Fruit fly (Drosophila melanogaster) whole organism, adult: ENCODE data around the gene lsn.

Experiments
- CG11617 ChIP-seq: fragments of 200-800 bp; sonication (Bioruptor generic); optimal IDR thresholded peaks from 2 replicates; lab custom pipeline; 2017; ENCODE audit warnings: mild to moderate bottlenecking, missing biosample characterization, missing genetic modification reagents, missing genetic modification characterization
- CG12768 ChIP-seq: fragments of 200-800 bp; sonication (Bioruptor generic); optimal IDR thresholded peaks from 2 replicates; lab custom pipeline; 2017; ENCODE audit warnings: missing biosample characterization, missing genetic modification characterization, mild to moderate bottlenecking, moderate library complexity, missing genetic modification reagents
- CG14711 ChIP-seq: fragments of 200-800 bp; sonication (Bioruptor generic); optimal IDR thresholded peaks from 2 replicates; lab custom pipeline; 2018; ENCODE audit warnings: missing biosample characterization, mild to moderate bottlenecking, missing genetic modification characterization, moderate library complexity
- CG1620 ChIP-seq: fragments of 200-800 bp; sonication (Bioruptor generic); optimal IDR thresholded peaks from 2 replicates; lab custom pipeline; 2016; ENCODE audit warnings: missing biosample characterization, missing genetic modification characterization
- CG33017 ChIP-seq: fragments of 200-800 bp; sonication (Bioruptor generic); optimal IDR thresholded peaks from 2 replicates; lab custom pipeline; 2018; ENCODE audit warnings: missing biosample characterization, mild to moderate bottlenecking, missing genetic modification characterization, moderate library complexity
- CG5204 ChIP-seq: fragments of 200-800 bp; sonication (Bioruptor generic); optimal IDR thresholded peaks from 2 replicates; lab custom pipeline; 2016; ENCODE audit warnings: missing biosample characterization, missing genetic modification characterization
- CG7045 ChIP-seq: fragments of 200-800 bp; sonication (Bioruptor generic); optimal IDR thresholded peaks from 2 replicates; lab custom pipeline; 2017; ENCODE audit warnings: missing biosample characterization, mild to moderate bottlenecking, missing genetic modification characterization
- CG7101 ChIP-seq: fragments of 200-800 bp; sonication (Bioruptor generic); optimal IDR thresholded peaks from 2 replicates; lab custom pipeline; 2018; ENCODE audit warnings: missing biosample characterization, mild to moderate bottlenecking, missing genetic modification characterization, moderate library complexity
- Clk ChIP-seq: fragments of 200-800 bp; sonication (Bioruptor generic); optimal IDR thresholded peaks from 2 replicates; lab custom pipeline; 2017; ENCODE audit warnings: missing biosample characterization, missing genetic modification characterization
- Crg-1 ChIP-seq: fragments of 200-800 bp; sonication (Bioruptor generic); optimal IDR thresholded peaks from 2 replicates; lab custom pipeline; 2016; ENCODE audit warnings: missing biosample characterization, missing genetic modification characterization
- Hr96 ChIP-seq: fragments of 200-800 bp; sonication (Bioruptor generic); optimal IDR thresholded peaks from 2 replicates; lab custom pipeline; 2016; ENCODE audit warnings: missing biosample characterization, missing genetic modification characterization
- Mnt ChIP-seq: fragments of 200-800 bp; sonication (Bioruptor generic); optimal IDR thresholded peaks from 2 replicates; lab custom pipeline; 2016; ENCODE audit warnings: missing biosample characterization, mild to moderate bottlenecking, missing genetic modification characterization
- bab1 ChIP-seq: fragments of 200-800 bp; sonication (Bioruptor generic); optimal IDR thresholded peaks from 3 replicates; lab custom pipeline; 2019; ENCODE audit warnings: missing biosample characterization, mild to moderate bottlenecking, missing genetic modification characterization, moderate library complexity
- cic ChIP-seq: fragments of 200-800 bp; sonication (Bioruptor generic); optimal IDR thresholded peaks from 2 replicates; lab custom pipeline; 2017; ENCODE audit warnings: missing biosample characterization, mild to moderate bottlenecking, missing genetic modification characterization, moderate library complexity
- cnc ChIP-seq, 2 experiments: fragments of >200 bp; optimal IDR thresholded peaks; 2 replicates each; lab custom pipeline; 2017
- kay ChIP-seq: fragments of 200-800 bp; sonication (Bioruptor generic); peaks from one replicate; lab custom pipeline; 2016; ENCODE audit warnings: missing biosample characterization, missing genetic modification characterization, borderline replicate concordance
- ovo ChIP-seq: fragments of 200-800 bp; sonication (Bioruptor generic); optimal IDR thresholded peaks from 2 replicates; lab custom pipeline; 2016; ENCODE audit warnings: missing biosample characterization, missing genetic modification characterization
- pad ChIP-seq: fragments of 200-800 bp; sonication (Bioruptor generic); optimal IDR thresholded peaks from 3 replicates; lab custom pipeline; 2017; ENCODE audit warnings: missing biosample characterization, missing genetic modification characterization, mild to moderate bottlenecking, moderate library complexity, missing genetic modification reagents
- tj ChIP-seq: fragments of 200-800 bp; sonication (Bioruptor generic); optimal IDR thresholded peaks from 3 replicates; lab custom pipeline; 2017; ENCODE audit warnings: missing biosample characterization, mild to moderate bottlenecking, missing genetic modification characterization, moderate library complexity
- toe ChIP-seq: fragments of 200-800 bp; sonication (Bioruptor generic); optimal IDR thresholded peaks from 2 replicates; lab custom pipeline; 2016; ENCODE audit warnings: missing biosample characterization, missing genetic modification characterization

The lsn gene

dm6 chr3R:21877636-21878035, 12.7 kb downstream of the lsn start, which contains the start of gene P5CDh2:
Gene P5CDh2 (plus strand): TSS chr3R:21877936.
- TF ChIP-seq kay (GFP tag; lab: Kevin White, UChicago), result no peak
- TF ChIP-seq Clk (GFP tag; lab: Kevin White, UChicago), result no peak
- TF ChIP-seq Mnt, result no peak
- no peak for TF ChIP-seq Crg-1

dm6 chr3R:21878473-21878872, 13.5 kb downstream of the lsn start, which contains the start of gene CG34148:
Gene CG34148 (minus strand): TSS chr3R:21878686.
- TF ChIP-seq CG1620 (GFP tag; lab: Kevin White, UChicago) (no peak), kay (GFP tag; lab: Kevin White, UChicago) (peak; percentile 6), Clk (GFP tag; lab: Kevin White, UChicago) (no peak), CG14711 (tag; lab: Kevin White, UChicago) (no peak), bab1 (no peak)

dm6 chr3R:21880510-21880909, 15.5 kb downstream of the lsn start, which contains the start of gene CG31465:
Gene CG31465 (plus strand): TSS chr3R:21880810.
- TF ChIP-seq tj, result no peak
- no peak for TF ChIP-seq kay (GFP tag; lab: Kevin White, UChicago)
- no peak for TF ChIP-seq cnc (optimal IDR thresholded peaks at IDR 0.05; lab: Kevin White, UChicago)
- TF ChIP-seq pad (GFP tag; lab: Kevin White, UChicago), result no peak
- no peak for TF ChIP-seq bab1
- no peak for TF ChIP-seq CG7101 (tag; lab: Kevin White, UChicago)
- no peak for TF ChIP-seq CG11617 (GFP tag; lab: Kevin White, UChicago)
- TF ChIP-seq Hr96 (GFP tag; lab: Kevin White, UChicago), result no peak
- TF ChIP-seq CG5204, result no peak
- TF ChIP-seq toe (GFP tag; lab: Kevin White, UChicago), result no peak
- no peak for TF ChIP-seq CG33017 (tag; lab: Kevin White, UChicago)

- TF ChIP-seq CG33017 (tag; lab: Kevin White, UChicago) (no peak), cic (GFP tag; lab: Kevin White, UChicago) (no peak), toe (GFP tag; lab: Kevin White, UChicago) (no peak), CG11617 (GFP tag; lab: Kevin White, UChicago) (no peak), Mnt (no peak), ovo (GFP tag; lab: Kevin White, UChicago) (no peak), bab1 (no peak), cnc (optimal IDR thresholded peaks at IDR 0.05; lab: Kevin White, UChicago) (no peak), Clk (GFP tag; lab: Kevin White, UChicago) (no peak), CG12768 (GFP tag; lab: Kevin White, UChicago) (no peak), CG1620 (GFP tag; lab: Kevin White, UChicago) (no peak), Crg-1 (no peak)
Observed at dm6 chr3R:21884354-21884753, 19.4 kb downstream of the lsn start, which contains the start of gene fit. Gene fit (minus strand): TSS chr3R:21884454.

- TF ChIP-seq CG12768 (GFP tag; lab: Kevin White, UChicago), result no peak
- no peak for TF ChIP-seq tj
- TF ChIP-seq ovo (GFP tag; lab: Kevin White, UChicago), result no peak
- no peak for TF ChIP-seq Clk (GFP tag; lab: Kevin White, UChicago)
Observed at dm6 chr3R:21885450-21885849, 20.5 kb downstream of the lsn start, which contains the start of gene CG17819. Gene CG17819 (minus strand): TSS chr3R:21885550.

- no peak for TF ChIP-seq Clk (GFP tag; lab: Kevin White, UChicago)
- TF ChIP-seq CG7101 (tag; lab: Kevin White, UChicago), result peak; percentile 18
- no peak for TF ChIP-seq Hr96 (GFP tag; lab: Kevin White, UChicago)
- TF ChIP-seq cic (GFP tag; lab: Kevin White, UChicago), result peak; percentile 55
- TF ChIP-seq cnc (optimal IDR thresholded peaks at IDR 0.05; lab: Kevin White, UChicago), result no peak
- no peak for TF ChIP-seq CG12768 (GFP tag; lab: Kevin White, UChicago)
- TF ChIP-seq CG1620 (GFP tag; lab: Kevin White, UChicago), result no peak
- TF ChIP-seq bab1, result no peak
- TF ChIP-seq tj, result no peak
- peak; percentile 26 for TF ChIP-seq pad (GFP tag; lab: Kevin White, UChicago)
- TF ChIP-seq CG7045 (GFP tag; lab: Kevin White, UChicago), result no peak
- no peak for TF ChIP-seq ovo (GFP tag; lab: Kevin White, UChicago)
- TF ChIP-seq kay (GFP tag; lab: Kevin White, UChicago), result peak; percentile 74
- no peak for TF ChIP-seq CG11617 (GFP tag; lab: Kevin White, UChicago)
- TF ChIP-seq CG5204, result no peak
- peak; percentile 37 for TF ChIP-seq Crg-1
- no peak for TF ChIP-seq toe (GFP tag; lab: Kevin White, UChicago)
- TF ChIP-seq Mnt, result peak; percentile 20
- TF ChIP-seq CG14711 (tag; lab: Kevin White, UChicago), result peak; percentile 49
- no peak for TF ChIP-seq CG33017 (tag; lab: Kevin White, UChicago)
Observed at dm6 chr3R:21886861-21887587, 22.1 kb downstream of the lsn start, which contains the start of the genes CG6678 and dnd. Gene CG6678 (plus strand): TSS chr3R:21887029. Gene dnd (minus strand): TSS chr3R:21887355.

- TF ChIP-seq Clk (GFP tag; lab: Kevin White, UChicago), result no peak
- TF ChIP-seq CG11617 (GFP tag; lab: Kevin White, UChicago), result no peak
- no peak for TF ChIP-seq Crg-1
- peak; percentile 14 for TF ChIP-seq bab1
- TF ChIP-seq Hr96 (GFP tag; lab: Kevin White, UChicago), result no peak
- TF ChIP-seq toe (GFP tag; lab: Kevin White, UChicago), result no peak
- TF ChIP-seq pad (GFP tag; lab: Kevin White, UChicago), result no peak
- TF ChIP-seq CG7045 (GFP tag; lab: Kevin White, UChicago), result no peak
- peak; percentile 26 for TF ChIP-seq CG14711 (tag; lab: Kevin White, UChicago)
- TF ChIP-seq cic (GFP tag; lab: Kevin White, UChicago), result no peak
- no peak for TF ChIP-seq CG33017 (tag; lab: Kevin White, UChicago)
- TF ChIP-seq CG7101 (tag; lab: Kevin White, UChicago), result peak; percentile 24
- no peak for TF ChIP-seq Mnt
- TF ChIP-seq CG12768 (GFP tag; lab: Kevin White, UChicago), result peak; percentile 14
- TF ChIP-seq CG1620 (GFP tag; lab: Kevin White, UChicago), result no peak
- no peak for TF ChIP-seq tj
- TF ChIP-seq CG5204, result no peak
- TF ChIP-seq cnc (optimal IDR thresholded peaks at IDR 0.05; lab: Kevin White, UChicago), result no peak
- TF ChIP-seq kay (GFP tag; lab: Kevin White, UChicago), result peak; percentile 54
Observed at dm6 chr3R:21887588-21888007, 22.6 kb downstream of the lsn start.
